Worm (Caenorhabditis elegans) whole organism, young adult: ENCODE results near the gene K08F8.15.
A peak's percentile ranks its signal among the peaks of the same experiment; 100 is the strongest.

Experiments used
- B0019.2 ChIP-seq: fragments of 200-800 bp; sonication (Bioruptor generic); conservative IDR thresholded peaks from 2 replicates; pipeline ENCODE4 v1.3.6; 2022; ENCODE audit warnings: missing genetic modification reagents, missing genetic modification characterization, missing compliant biosample characterization
- B0035.1 ChIP-seq: sonication (generic microtip); optimal IDR thresholded peaks from 2 replicates; lab custom pipeline; 2016; ENCODE audit warnings: missing genetic modification characterization, mild to moderate bottlenecking, missing compliant biosample characterization, missing genotype, missing genetic modification reagents
- C06A6.2 ChIP-seq: fragments of 200-800 bp; sonication (Bioruptor generic); conservative IDR thresholded peaks from 2 replicates; pipeline ENCODE4 v1.3.6; 2022; ENCODE audit warnings: missing genetic modification characterization, missing compliant biosample characterization
- F22D6.2 ChIP-seq: sonication (generic microtip); optimal IDR thresholded peaks from 2 replicates; lab custom pipeline; 2016; ENCODE audit warnings: mild to moderate bottlenecking, missing genetic modification characterization, missing compliant biosample characterization
- F37B4.10 ChIP-seq: fragments of 200-800 bp; sonication (Bioruptor generic); IDR thresholded peaks from 2 replicates; pipeline ENCODE4 v1.3.6; 2022; ENCODE audit warnings: missing genetic modification characterization, missing compliant biosample characterization
- F55B11.4 ChIP-seq: sonication (generic microtip); optimal IDR thresholded peaks from 2 replicates; lab custom pipeline; 2016; ENCODE audit warnings: missing compliant biosample characterization, missing genetic modification characterization, borderline replicate concordance; ENCODE audit not compliant: insufficient read depth
- K11D2.4 ChIP-seq: fragments of 200-800 bp; sonication (Bioruptor generic); IDR thresholded peaks from 2 replicates; pipeline ENCODE4 v1.3.6; 2022; ENCODE audit warnings: missing genetic modification reagents, missing genetic modification characterization, missing compliant biosample characterization
- K12H6.12 ChIP-seq: fragments of 200-800 bp; sonication (Bioruptor generic); optimal IDR thresholded peaks from 2 replicates; lab custom pipeline; 2018; ENCODE audit warnings: mild to moderate bottlenecking, missing genetic modification characterization, missing compliant biosample characterization
- T07F8.4 ChIP-seq: sonication (generic microtip); optimal IDR thresholded peaks from 2 replicates; lab custom pipeline; 2016; ENCODE audit warnings: mild to moderate bottlenecking, missing genetic modification characterization, moderate library complexity, missing compliant biosample characterization
- Y67H2A.10 ChIP-seq: fragments of 200-800 bp; sonication (Bioruptor generic); conservative IDR thresholded peaks from 2 replicates; pipeline ENCODE4 v1.3.6; 2022; ENCODE audit warnings: missing genetic modification reagents, missing genetic modification characterization, missing compliant biosample characterization
- ama-1 ChIP-seq, 3 experiments: fragments of 150-350 bp in 1 of 3; sonication (generic microtip) in 2 of 3; optimal IDR thresholded peaks; 2 replicates each; lab custom pipeline; 2014 to 2018; ENCODE audit warnings: missing biosample characterization in 2 of 3, missing genetic modification characterization in 2 of 3, missing genetic modification reagents in 2 of 3
- aptf-2 ChIP-seq: fragments of 200-800 bp; sonication (Bioruptor generic); conservative IDR thresholded peaks from 2 replicates; pipeline ENCODE4 v1.3.6; 2022; ENCODE audit warnings: missing genetic modification reagents, missing genetic modification characterization, missing compliant biosample characterization
- atf-7 ChIP-seq: sonication (generic microtip); optimal IDR thresholded peaks from 2 replicates; lab custom pipeline; 2017; ENCODE audit warnings: mild to moderate bottlenecking, missing genetic modification characterization, missing compliant biosample characterization
- ccch-3 ChIP-seq: fragments of 200-800 bp; sonication (Bioruptor generic); optimal IDR thresholded peaks from 2 replicates; lab custom pipeline; 2018; ENCODE audit warnings: mild to moderate bottlenecking, missing genetic modification characterization, missing compliant biosample characterization
- ceh-27 ChIP-seq: fragments of 200-800 bp; sonication (Bioruptor generic); optimal IDR thresholded peaks from 2 replicates; lab custom pipeline; 2018; ENCODE audit warnings: mild to moderate bottlenecking, missing genetic modification characterization, moderate library complexity, missing compliant biosample characterization
- ceh-79 ChIP-seq: sonication (generic microtip); optimal IDR thresholded peaks from 2 replicates; lab custom pipeline; 2017; ENCODE audit warnings: mild to moderate bottlenecking, missing genetic modification characterization, missing compliant biosample characterization
- chd-7 ChIP-seq: sonication (generic microtip); optimal IDR thresholded peaks from 2 replicates; lab custom pipeline; 2016; ENCODE audit warnings: mild to moderate bottlenecking, missing genetic modification characterization, moderate library complexity, missing compliant biosample characterization
- die-1 ChIP-seq: sonication (generic microtip); optimal IDR thresholded peaks from 2 replicates; lab custom pipeline; 2016; ENCODE audit warnings: missing genotype, mild to moderate bottlenecking, missing genetic modification characterization, missing compliant biosample characterization
- dox-1 ChIP-seq: fragments of 200-800 bp; sonication (Bioruptor generic); IDR thresholded peaks from 2 replicates; pipeline ENCODE4 v1.3.6; 2022; ENCODE audit warnings: missing genetic modification reagents, missing genetic modification characterization, missing compliant biosample characterization
- dpff-1 ChIP-seq: sonication (generic microtip); optimal IDR thresholded peaks from 2 replicates; lab custom pipeline; 2017; ENCODE audit warnings: mild to moderate bottlenecking, missing genetic modification characterization, missing compliant biosample characterization
- efl-1 ChIP-seq: fragments of 150-350 bp; optimal IDR thresholded peaks from 2 replicates; lab custom pipeline; 2014; ENCODE audit warnings: missing biosample characterization, missing genetic modification reagents, missing genetic modification characterization
- fkh-3 ChIP-seq: sonication (generic microtip); optimal IDR thresholded peaks from 2 replicates; lab custom pipeline; 2016; ENCODE audit warnings: mild to moderate bottlenecking, missing genetic modification characterization, missing compliant biosample characterization
- gei-17 ChIP-seq: fragments of 200-800 bp; sonication (Bioruptor generic); optimal IDR thresholded peaks from 2 replicates; lab custom pipeline; 2018; ENCODE audit warnings: mild to moderate bottlenecking, missing genetic modification characterization, missing compliant biosample characterization
- lag-1 ChIP-seq: fragments of 200-800 bp; sonication (Bioruptor generic); IDR thresholded peaks from 2 replicates; pipeline ENCODE4 v1.3.6; 2022; ENCODE audit warnings: missing genetic modification reagents, missing genetic modification characterization, missing compliant biosample characterization
- lin-35 ChIP-seq, 3 experiments: fragments of 150-350 bp in 2 of 3; sonication (generic microtip) in 1 of 3; optimal IDR thresholded peaks; 2 replicates each; lab custom pipeline; 2014 to 2018; ENCODE audit warnings: missing biosample characterization in 3 of 3, missing genetic modification characterization in 3 of 3, missing genetic modification reagents in 3 of 3
- lin-40 ChIP-seq: sonication (generic microtip); optimal IDR thresholded peaks from 2 replicates; lab custom pipeline; 2016; ENCODE audit warnings: missing genetic modification characterization, mild to moderate bottlenecking, missing compliant biosample characterization, missing genotype, missing genetic modification reagents
- lin-54 ChIP-seq: fragments of 200-800 bp; sonication (Bioruptor generic); optimal IDR thresholded peaks from 2 replicates; lab custom pipeline; 2018; ENCODE audit warnings: mild to moderate bottlenecking, missing genetic modification characterization, missing compliant biosample characterization
- mes-4 ChIP-seq: sonication (generic microtip); optimal IDR thresholded peaks from 2 replicates; lab custom pipeline; 2016; ENCODE audit warnings: missing genotype, missing genetic modification characterization, missing compliant biosample characterization
- nhr-120 ChIP-seq: fragments of 200-800 bp; sonication (Bioruptor generic); IDR thresholded peaks from 2 replicates; pipeline ENCODE4 v1.3.6; 2022; ENCODE audit warnings: missing genetic modification characterization, missing compliant biosample characterization
- pha-4 ChIP-seq: fragments of 150-350 bp; sonication (generic microtip); optimal IDR thresholded peaks from 2 replicates; lab custom pipeline; 2014; ENCODE audit warnings: missing biosample characterization, missing genetic modification reagents, missing genetic modification characterization
- rcor-1 ChIP-seq: fragments of 200-800 bp; sonication (Bioruptor generic); IDR thresholded peaks from 2 replicates; pipeline ENCODE4 v1.3.6; 2022; ENCODE audit warnings: missing genetic modification reagents, missing genetic modification characterization, missing compliant biosample characterization
- snpc-3.4 ChIP-seq: sonication (generic microtip); optimal IDR thresholded peaks from 2 replicates; lab custom pipeline; 2017; ENCODE audit warnings: missing genetic modification characterization, mild to moderate bottlenecking, missing compliant biosample characterization, antibody characterized with exemption, moderate library complexity, missing genotype, missing genetic modification reagents
- sptf-2 ChIP-seq: fragments of 200-800 bp; sonication (Bioruptor generic); optimal IDR thresholded peaks from 2 replicates; lab custom pipeline; 2018; ENCODE audit warnings: mild to moderate bottlenecking, missing genetic modification characterization, missing compliant biosample characterization
- tbp1 ChIP-seq: fragments of 200-800 bp; sonication (Bioruptor generic); optimal IDR thresholded peaks from 2 replicates; lab custom pipeline; 2018; ENCODE audit warnings: mild to moderate bottlenecking, missing genetic modification characterization, missing compliant biosample characterization
- tlf-1 ChIP-seq: fragments of 200-800 bp; sonication (Bioruptor generic); optimal IDR thresholded peaks from 2 replicates; lab custom pipeline; 2018; ENCODE audit warnings: mild to moderate bottlenecking, missing genetic modification characterization, missing compliant biosample characterization
- unc-130 ChIP-seq: sonication (generic microtip); optimal IDR thresholded peaks from 2 replicates; lab custom pipeline; 2016; ENCODE audit warnings: missing genetic modification reagents, missing genetic modification characterization, missing compliant biosample characterization
- unc-62 ChIP-seq: fragments of 150-350 bp; optimal IDR thresholded peaks from 2 replicates; lab custom pipeline; 2014; ENCODE audit warnings: missing biosample characterization, missing genetic modification reagents, missing genetic modification characterization
- zfh-2 ChIP-seq: fragments of 200-800 bp; sonication (Bioruptor generic); conservative IDR thresholded peaks from 2 replicates; pipeline ENCODE4 v1.3.6; 2022; ENCODE audit warnings: missing genetic modification reagents, missing genetic modification characterization, missing compliant biosample characterization
- zim-3 ChIP-seq: sonication (generic microtip); optimal IDR thresholded peaks from 2 replicates; lab custom pipeline; 2017; ENCODE audit warnings: mild to moderate bottlenecking, missing genetic modification characterization, moderate library complexity, missing compliant biosample characterization
- ztf-22 ChIP-seq: fragments of 200-800 bp; sonication (Bioruptor generic); optimal IDR thresholded peaks from 2 replicates; lab custom pipeline; 2018; ENCODE audit warnings: mild to moderate bottlenecking, missing genetic modification characterization, moderate library complexity, missing compliant biosample characterization
- ztf-28 ChIP-seq: fragments of 200-800 bp; sonication (Bioruptor generic); IDR thresholded peaks from 2 replicates; pipeline ENCODE4 v1.3.6; 2022; ENCODE audit warnings: missing genetic modification reagents, missing genetic modification characterization, missing compliant biosample characterization

Gene K08F8.15

ce11 chrII:8789828-8790558 is 23.4 kb downstream of the K08F8.15 start, which contains the start of gene F07H5.13 (continued):
- TF ChIP-seq C06A6.2 (GFP tag; lab: Robert Waterston, UW) = no peak
- TF ChIP-seq ama-1 (optimal IDR thresholded peaks at IDR 0.05; lab: Kevin White, UChicago) = peak; percentile 74
- no peak for TF ChIP-seq ama-1 (GFP tag; optimal IDR thresholded peaks at IDR 0.05; lab: Kevin White, UChicago)
- TF ChIP-seq tbp1 (GFP tag; lab: Kevin White, UChicago) = peak; percentile 0
- no peak for TF ChIP-seq ccch-3 (GFP tag; lab: Kevin White, UChicago)
- TF ChIP-seq sptf-2 = no peak
- peak; percentile 57 for TF ChIP-seq lin-40 (tag; lab: Kevin White, UChicago)
- no peak for TF ChIP-seq snpc-3.4
- peak; percentile 60 for TF ChIP-seq chd-7
- TF ChIP-seq nhr-120 (GFP tag; lab: Robert Waterston, UW) = no peak
- TF ChIP-seq zim-3 (tag; lab: Kevin White, UChicago) = peak; percentile 15
- peak; percentile 22 for TF ChIP-seq tlf-1 (GFP tag; lab: Kevin White, UChicago)
- peak in 1 of 3 experiments; percentile 50 for TF ChIP-seq lin-35 (GFP tag; optimal IDR thresholded peaks at IDR 0.05; lab: Kevin White, UChicago)
- TF ChIP-seq, all 124 proteins: peak for 22

ce11 chrII:8792640-8793039 is 26.0 kb downstream of the K08F8.15 start, which contains the start of gene idpa-2:
Gene idpa-2, minus strand, starts transcription at chrII:8792740.
- no peak for TF ChIP-seq pha-4 (tag; lab: Kevin White, UChicago)
- no peak for TF ChIP-seq K12H6.12 (tag; lab: Kevin White, UChicago)
- TF ChIP-seq ceh-27 (GFP tag; lab: Kevin White, UChicago) = no peak
- no peak for TF ChIP-seq ztf-28 (GFP tag; lab: Robert Waterston, UW)
- TF ChIP-seq ztf-22 (GFP tag; lab: Kevin White, UChicago) = no peak
- no peak for TF ChIP-seq die-1 (tag; lab: Kevin White, UChicago)
- no peak for TF ChIP-seq F55B11.4 (tag; lab: Kevin White, UChicago)
- TF ChIP-seq ceh-79 = no peak
- TF ChIP-seq sptf-2 = no peak
- no peak for TF ChIP-seq T07F8.4 (tag; lab: Kevin White, UChicago)
- no peak for TF ChIP-seq atf-7 (tag; lab: Kevin White, UChicago)
- TF ChIP-seq B0019.2 = no peak
- TF ChIP-seq F37B4.10 (GFP tag; lab: Robert Waterston, UW) = no peak
- no peak for TF ChIP-seq F22D6.2 (tag; lab: Kevin White, UChicago)
- TF ChIP-seq fkh-3 (tag; lab: Kevin White, UChicago) = no peak
- TF ChIP-seq lin-54 (GFP tag; lab: Kevin White, UChicago) = no peak
- no peak for TF ChIP-seq snpc-3.4

ce11 chrII:8794072-8794471 is 27.5 kb downstream of the K08F8.15 start, which contains the start of gene F07H5.7:
Gene F07H5.7, minus strand, starts transcription at chrII:8794172.
- TF ChIP-seq mes-4 (tag; lab: Kevin White, UChicago) = no peak
- TF ChIP-seq fkh-3 (tag; lab: Kevin White, UChicago) = no peak
- no peak for TF ChIP-seq efl-1
- no peak for TF ChIP-seq Y67H2A.10 (GFP tag; lab: Robert Waterston, UW)
- no peak for TF ChIP-seq nhr-120 (GFP tag; lab: Robert Waterston, UW)
- TF ChIP-seq B0035.1 (tag; lab: Kevin White, UChicago) = no peak
- no peak for TF ChIP-seq unc-62
- no peak for TF ChIP-seq unc-130
- no peak for TF ChIP-seq rcor-1 (GFP tag; lab: Robert Waterston, UW)
- TF ChIP-seq dpff-1 (tag; lab: Kevin White, UChicago) = no peak
- TF ChIP-seq tbp1 (GFP tag; lab: Kevin White, UChicago) = no peak
- TF ChIP-seq dox-1 (GFP tag; lab: Robert Waterston, UW) = no peak
- TF ChIP-seq aptf-2 (GFP tag; lab: Robert Waterston, UW) = no peak
- TF ChIP-seq tlf-1 (GFP tag; lab: Kevin White, UChicago) = no peak
- TF ChIP-seq snpc-3.4 = no peak
- TF ChIP-seq K11D2.4 = no peak
- no peak for TF ChIP-seq zfh-2 (GFP tag; lab: Robert Waterston, UW)
- no peak for TF ChIP-seq lag-1 (GFP tag; lab: Robert Waterston, UW)
- TF ChIP-seq gei-17 (GFP tag; lab: Kevin White, UChicago) = no peak
